Worm (Caenorhabditis elegans) whole organism, midembryonic: Measurements from ENCODE around the gene dnj-16.

Experiments
- T22C8.4 ChIP-seq: fragments of 200-800 bp; sonication (Bioruptor generic); IDR thresholded peaks from 2 replicates; pipeline ENCODE4 v1.3.6; 2022; ENCODE audit warnings: missing genetic modification characterization, missing compliant biosample characterization
- cog-1 ChIP-seq: sonication (generic microtip); optimal IDR thresholded peaks from 2 replicates; lab custom pipeline; 2016; ENCODE audit warnings: missing genetic modification characterization, missing compliant biosample characterization
- flt-1 ChIP-seq: fragments of 200-800 bp; sonication (Bioruptor generic); IDR thresholded peaks from 2 replicates; pipeline ENCODE4 v1.3.6; 2022; ENCODE audit warnings: missing genetic modification characterization, missing compliant biosample characterization
- klf-2 ChIP-seq: fragments of 200-800 bp; sonication (Bioruptor generic); conservative IDR thresholded peaks from 2 replicates; pipeline ENCODE4 v1.3.6; 2022; ENCODE audit warnings: missing genetic modification reagents, missing genetic modification characterization, missing compliant biosample characterization
- med-1 ChIP-seq: sonication (generic microtip); optimal IDR thresholded peaks from 2 replicates; lab custom pipeline; 2017; ENCODE audit warnings: missing genetic modification characterization, mild to moderate bottlenecking, missing compliant biosample characterization, antibody characterized with exemption, missing genetic modification reagents; ENCODE audit not compliant: insufficient read depth
- ref-1 ChIP-seq: fragments of 200-800 bp; sonication (Bioruptor generic); conservative IDR thresholded peaks from 2 replicates; pipeline ENCODE4 v1.3.6; 2022; ENCODE audit warnings: missing genetic modification reagents, missing genetic modification characterization, missing compliant biosample characterization
- tab-1 ChIP-seq: fragments of 200-800 bp; sonication (Bioruptor generic); IDR thresholded peaks from 2 replicates; pipeline ENCODE4 v1.3.6; 2022; ENCODE audit warnings: missing genetic modification characterization, missing compliant biosample characterization
- ztf-23 ChIP-seq: fragments of 200-800 bp; sonication (Bioruptor generic); IDR thresholded peaks from 2 replicates; pipeline ENCODE4 v1.3.6; 2022; ENCODE audit warnings: missing genetic modification reagents, missing genetic modification characterization, missing compliant biosample characterization
- ztf-29 ChIP-seq: fragments of 200-800 bp; sonication (Bioruptor generic); IDR thresholded peaks from 2 replicates; pipeline ENCODE4 v1.3.6; 2022; ENCODE audit warnings: missing genetic modification reagents, missing genetic modification characterization, missing compliant biosample characterization

dnj-16 gene

DNA sequence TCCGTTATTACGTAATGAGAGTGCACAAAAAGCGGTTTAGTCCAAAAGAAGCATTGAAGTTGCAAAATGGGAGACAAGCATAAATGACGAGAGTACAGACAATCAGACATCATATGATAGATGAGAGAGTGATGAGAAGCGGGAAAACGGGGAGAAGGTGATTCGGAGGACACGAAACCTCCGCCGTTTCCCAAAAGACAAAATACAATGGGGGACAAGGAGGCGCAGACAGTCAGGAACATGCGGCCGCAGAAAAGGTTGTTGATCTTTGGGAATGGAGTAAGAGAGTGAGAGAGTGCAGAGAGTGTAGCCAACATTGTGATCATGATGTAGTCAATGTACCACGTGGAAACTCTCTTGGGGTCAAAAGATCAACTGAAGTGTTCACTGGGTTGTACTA is 46.7 kb downstream of the dnj-16 start:
- 0 out of 2 replicates have a peak, but pooled peaks have one; percentile 44 for TF ChIP-seq flt-1 (GFP tag; lab: Robert Waterston, UW)
- peak; percentile 89 for TF ChIP-seq cog-1
- TF ChIP-seq ztf-23 (GFP tag; lab: Robert Waterston, UW) = 0 out of 2 replicates have a peak, but pooled peaks have one; percentile 36
- no peak for TF ChIP-seq ztf-29 (GFP tag; lab: Robert Waterston, UW)

DNA sequence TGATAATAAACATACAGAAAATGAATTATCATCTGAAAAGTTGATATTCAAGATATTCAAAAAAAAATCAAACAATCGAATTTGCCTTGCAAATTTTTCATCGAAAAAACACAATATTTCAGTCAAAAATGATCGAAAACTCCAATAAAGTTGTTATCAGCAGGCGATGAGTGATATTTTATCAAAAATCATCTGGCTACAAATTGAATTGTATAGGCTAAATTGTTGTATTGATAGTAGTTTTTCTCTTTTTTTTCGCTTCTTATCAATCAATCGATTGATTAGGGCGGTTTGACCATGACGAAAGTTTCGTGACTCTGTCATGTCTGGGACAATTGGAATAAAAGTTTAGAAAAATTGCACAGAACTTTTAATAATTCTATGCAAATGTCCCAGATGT is 49.2 kb downstream of the dnj-16 start:
- TF ChIP-seq ref-1 (GFP tag; lab: Robert Waterston, UW) (no peak), flt-1 (GFP tag; lab: Robert Waterston, UW) (no peak), ztf-23 (GFP tag; lab: Robert Waterston, UW) (no peak), cog-1 (no peak), klf-2 (GFP tag; lab: Robert Waterston, UW) (no peak), T22C8.4 (GFP tag; lab: Robert Waterston, UW) (no peak), ztf-29 (GFP tag; lab: Robert Waterston, UW) (no peak), med-1 (GFP tag; lab: Kevin White, UChicago) (no peak), tab-1 (no peak)

DNA sequence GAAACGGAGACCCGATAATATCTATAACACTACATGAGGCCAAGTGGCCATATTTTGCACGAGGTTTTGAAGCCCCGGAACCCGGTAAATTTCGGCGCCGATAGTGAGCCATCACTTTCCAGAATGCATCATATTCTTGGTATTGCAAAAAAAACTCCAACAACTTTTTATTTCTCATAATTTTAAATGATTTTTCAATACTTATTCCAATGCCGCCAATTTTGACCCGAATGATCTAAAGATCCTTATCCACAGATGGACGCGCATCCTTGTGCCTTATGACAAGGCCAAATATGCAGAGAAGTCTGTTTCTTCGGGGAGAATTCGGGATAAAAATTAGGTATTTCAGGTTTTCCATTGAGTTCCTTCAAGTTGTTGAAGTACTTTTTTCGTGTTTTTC is 50.2 kb downstream of the dnj-16 start:
- TF ChIP-seq klf-2 (GFP tag; lab: Robert Waterston, UW) = no peak
- TF ChIP-seq ref-1 (GFP tag; lab: Robert Waterston, UW) = no peak
- no peak for TF ChIP-seq T22C8.4 (GFP tag; lab: Robert Waterston, UW)
- TF ChIP-seq cog-1 = no peak
- no peak for TF ChIP-seq ztf-29 (GFP tag; lab: Robert Waterston, UW)
- no peak for TF ChIP-seq ztf-23 (GFP tag; lab: Robert Waterston, UW)
- TF ChIP-seq med-1 (GFP tag; lab: Kevin White, UChicago) = no peak
- no peak for TF ChIP-seq tab-1
- TF ChIP-seq flt-1 (GFP tag; lab: Robert Waterston, UW) = no peak

DNA sequence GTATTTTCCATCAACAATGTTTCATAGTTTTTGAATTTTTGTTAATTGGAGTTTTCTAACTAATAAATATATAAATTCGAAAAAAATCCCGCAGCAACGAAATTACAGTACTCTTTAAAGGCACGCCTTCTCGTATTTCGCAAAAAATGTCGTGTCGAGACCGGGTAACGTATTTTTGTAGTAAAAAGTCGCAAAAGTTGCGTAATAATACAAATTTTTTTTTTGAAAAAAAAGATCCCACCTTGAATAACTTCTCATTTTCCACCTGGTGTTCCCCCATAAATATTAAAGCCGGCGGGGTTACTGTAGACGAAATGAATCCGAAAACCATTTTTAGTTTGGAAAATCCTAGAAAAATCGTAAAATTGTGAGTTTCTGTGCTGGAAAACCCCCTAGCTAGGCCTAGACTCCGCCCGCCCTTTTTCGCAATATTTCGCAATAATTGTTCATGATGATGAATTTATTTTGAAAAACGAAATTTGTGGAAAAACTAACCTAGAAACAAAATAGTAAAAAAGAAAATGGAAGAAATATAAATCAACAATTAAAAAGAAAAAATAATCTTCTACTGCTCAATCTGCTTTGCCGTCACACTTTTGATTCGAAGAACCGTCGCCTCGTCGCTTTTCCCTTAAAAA is 51.4 kb downstream of the dnj-16 start, which contains the start of gene F43C1.7:
TSS of gene F43C1.7 (minus strand) at position 351 of the 638 bp plus-strand sequence.
- no peak for TF ChIP-seq T22C8.4 (GFP tag; lab: Robert Waterston, UW)
- no peak for TF ChIP-seq ref-1 (GFP tag; lab: Robert Waterston, UW)
- TF ChIP-seq ztf-23 (GFP tag; lab: Robert Waterston, UW) = no peak
- no peak for TF ChIP-seq cog-1
- TF ChIP-seq ztf-29 (GFP tag; lab: Robert Waterston, UW) = no peak
- TF ChIP-seq tab-1 = no peak
- no peak for TF ChIP-seq flt-1 (GFP tag; lab: Robert Waterston, UW)
- no peak for TF ChIP-seq med-1 (GFP tag; lab: Kevin White, UChicago)
- no peak for TF ChIP-seq klf-2 (GFP tag; lab: Robert Waterston, UW)
